Worm (Caenorhabditis elegans): Measurements from ENCODE around the gene C33F10.11.
A peak's percentile ranks its signal among the peaks of the same experiment; 100 is the strongest.
"Not testable (repeated sequence)": the region's sequence is repeated elsewhere in the genome, so short reads cannot be mapped to it uniquely, and the experiment has no call there.

C33F10.11 gene

DNA sequence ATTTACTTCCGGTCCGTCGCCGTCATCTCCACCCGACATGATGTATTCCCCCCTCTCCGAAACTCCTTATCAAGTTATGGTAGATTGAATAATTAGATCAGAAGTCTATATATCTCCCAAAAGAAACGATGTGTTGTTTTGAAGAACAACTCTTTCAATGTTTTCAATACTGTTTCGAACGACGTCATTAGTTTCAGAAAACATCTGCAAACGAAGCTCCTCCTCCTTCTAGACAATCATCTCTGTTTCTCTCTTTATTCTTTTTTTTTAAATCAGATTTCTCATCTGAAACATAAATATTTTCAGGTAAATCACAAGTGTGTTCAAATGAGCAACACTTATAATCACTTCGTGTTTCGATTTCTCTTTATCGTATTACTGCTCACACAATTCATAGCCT is 15.2 kb upstream of the C33F10.11 start, which contains the start of gene T23B7.3:
T23B7.3 (plus strand) TSS at position 301 of the 400 bp plus-strand sequence.
- no peak for TF ChIP-seq D2030.7 (GFP tag; IDR thresholded peaks at IDR 0.05)
- no peak for TF ChIP-seq mcd-1 (GFP tag; IDR thresholded peaks at IDR 0.05)
- TF ChIP-seq F49E8.2 (tag; optimal IDR thresholded peaks at IDR 0.05; ENCODE audit: insufficient read depth), result no peak
- TF ChIP-seq rcor-1 (GFP tag; IDR thresholded peaks at IDR 0.05), result no peak
- no peak for TF ChIP-seq nfyb-1 (GFP tag; IDR thresholded peaks at IDR 0.05)
- no peak for TF ChIP-seq ceh-58 (GFP tag; IDR thresholded peaks at IDR 0.05)
- TF ChIP-seq cebp-1 (GFP tag; IDR thresholded peaks at IDR 0.05), result no peak
- no peak for TF ChIP-seq cebp-1 (tag; optimal IDR thresholded peaks at IDR 0.05)
- no peak for TF ChIP-seq lin-26 (GFP tag; IDR thresholded peaks at IDR 0.05)
- TF ChIP-seq madf-6 (GFP tag; IDR thresholded peaks at IDR 0.05), result no peak
- TF ChIP-seq nhr-27 (tag; optimal IDR thresholded peaks at IDR 0.05), result no peak
- no peak for TF ChIP-seq Y53G8AR.9 (GFP tag; conservative IDR thresholded peaks at IDR 0.05)
- TF ChIP-seq die-1 (tag; optimal IDR thresholded peaks at IDR 0.05), result no peak
- TF ChIP-seq madf-3 (GFP tag; IDR thresholded peaks at IDR 0.05), result no peak
- TF ChIP-seq F37B4.10 (GFP tag; IDR thresholded peaks at IDR 0.05), result no peak

DNA sequence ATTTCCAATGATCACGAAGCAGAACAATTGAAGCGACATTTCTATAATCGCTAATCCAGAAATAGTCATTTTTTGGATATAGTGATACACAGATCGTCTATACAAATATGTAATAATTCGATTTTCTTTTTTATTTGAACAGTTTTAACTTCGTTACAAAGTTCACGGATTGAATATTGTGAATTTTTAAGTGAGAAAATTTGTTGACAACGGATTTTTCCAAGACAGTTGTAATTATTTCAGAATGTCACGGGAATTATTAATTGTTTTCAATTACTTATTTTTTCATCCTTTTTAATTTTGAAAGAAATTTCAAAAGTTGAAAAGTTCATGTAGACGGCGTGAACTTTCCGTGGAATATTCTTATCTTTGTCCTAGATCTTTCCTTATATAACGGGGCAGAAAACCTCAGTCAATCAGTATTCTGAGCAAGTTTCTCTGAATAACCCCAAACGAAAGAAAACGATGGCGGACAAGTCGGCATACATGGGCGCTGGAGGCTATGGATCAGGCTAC is 7.5 kb upstream of the C33F10.11 start, which contains the start of the genes T23B7.2 and nspd-4:
T23B7.2 (minus strand) TSS at position 101 of the 516 bp plus-strand sequence.
nspd-4 (plus strand) TSS at position 466 of the 516 bp plus-strand sequence.
- not testable (repeated sequence) for TF ChIP-seq unc-62 (GFP tag; optimal IDR thresholded peaks at IDR 0.05); die-1 (tag; optimal IDR thresholded peaks at IDR 0.05); ccch-3 (GFP tag; optimal IDR thresholded peaks at IDR 0.05)

- no peak for TF ChIP-seq hmg-1.2 (GFP tag; IDR thresholded peaks at IDR 0.05)
- no peak for TF ChIP-seq nhr-27 (tag; optimal IDR thresholded peaks at IDR 0.05)
- TF ChIP-seq C06A6.2 (GFP tag; conservative IDR thresholded peaks at IDR 0.05), result no peak
- TF ChIP-seq nfya-1 (tag; optimal IDR thresholded peaks at IDR 0.05; ENCODE audit: borderline replicate concordance, insufficient read depth), result no peak
- no peak for TF ChIP-seq hsf-1 (GFP tag; IDR thresholded peaks at IDR 0.05)
- no peak for TF ChIP-seq nhr-80 (tag; optimal IDR thresholded peaks at IDR 0.05)
- TF ChIP-seq attf-3 (GFP tag; conservative IDR thresholded peaks at IDR 0.05), result no peak
- TF ChIP-seq fkh-3 (tag; optimal IDR thresholded peaks at IDR 0.05), result no peak
- TF ChIP-seq ceh-27 (GFP tag; optimal IDR thresholded peaks at IDR 0.05), result no peak
- no peak for TF ChIP-seq ceh-58 (GFP tag; IDR thresholded peaks at IDR 0.05)
- no peak for TF ChIP-seq B0261.1 (tag; optimal IDR thresholded peaks at IDR 0.05)
Measured at ce11 chrII:4837659-4838058, 3.0 kb upstream of the C33F10.11 start, which contains the start of gene C33F10.12. Gene C33F10.12 (minus strand): TSS chrII:4837759.

DNA sequence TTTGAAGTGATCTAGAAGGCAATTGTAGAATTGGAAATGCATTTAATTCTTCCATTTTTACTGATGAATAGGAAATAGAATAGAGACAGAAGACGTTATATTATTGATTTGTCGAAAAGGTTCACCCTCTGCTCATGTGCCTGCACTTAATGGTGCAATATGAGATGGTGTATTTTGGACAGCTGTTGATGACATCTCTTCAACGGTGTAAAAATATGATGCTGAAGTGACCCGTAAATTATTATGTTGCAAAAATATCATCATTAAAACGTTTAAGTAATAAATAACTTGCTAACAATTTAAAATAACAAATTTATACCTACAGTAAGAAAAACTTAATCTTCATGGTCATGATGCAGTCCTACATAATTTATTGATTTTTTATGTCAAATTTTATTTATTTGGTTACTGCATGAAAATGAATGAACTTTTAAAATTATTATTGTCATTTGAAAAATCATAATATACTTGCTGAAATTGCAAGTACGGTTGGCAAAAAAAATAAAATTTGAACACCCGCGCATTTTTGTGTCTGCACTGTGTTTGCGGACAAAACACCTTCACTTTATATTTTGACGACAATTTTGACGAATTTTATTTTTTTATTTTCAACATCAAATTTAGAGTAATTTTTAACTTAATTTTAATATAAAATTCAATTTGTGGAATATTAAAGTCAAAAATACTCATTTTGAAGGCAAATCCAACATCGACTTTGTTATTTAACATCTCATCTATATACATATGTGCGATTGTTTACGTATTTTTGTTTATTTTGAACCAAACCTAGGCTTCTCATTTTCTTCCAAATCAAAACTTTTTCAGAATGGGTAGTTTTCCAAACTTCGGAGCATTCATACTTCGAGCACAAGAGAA is 6.7 kb downstream of the C33F10.11 start, which contains the start of the genes fbxb-88 and tbck-1:
fbxb-88 (minus strand) TSS at position 151 of the 876 bp plus-strand sequence.
tbck-1 (plus strand) TSS at position 826 of the 876 bp plus-strand sequence.
- peak; percentile 96 for TF ChIP-seq lin-54 (GFP tag; optimal IDR thresholded peaks at IDR 0.05)
- no peak for TF ChIP-seq ztf-6 (GFP tag; IDR thresholded peaks at IDR 0.05)
- TF ChIP-seq hlh-12 (tag; optimal IDR thresholded peaks at IDR 0.05), result no peak
- TF ChIP-seq ztf-25 (GFP tag; IDR thresholded peaks at IDR 0.05), result no peak
- TF ChIP-seq attf-5 (GFP tag; optimal IDR thresholded peaks at IDR 0.05), result peak; percentile 44
- TF ChIP-seq efl-1 (GFP tag; optimal IDR thresholded peaks at IDR 0.05), result peak; percentile 76
- no peak for TF ChIP-seq cebp-2 (GFP tag; IDR thresholded peaks at IDR 0.05)
- no peak for TF ChIP-seq tlf-1 (GFP tag; optimal IDR thresholded peaks at IDR 0.05)
- TF ChIP-seq dpl-1 (GFP tag; optimal IDR thresholded peaks at IDR 0.05), result peak; percentile 83
- TF ChIP-seq aptf-2 (GFP tag; conservative IDR thresholded peaks at IDR 0.05), result no peak
- peak; percentile 4 to 88 (median 33) for TF ChIP-seq lin-35 (GFP tag; optimal IDR thresholded peaks at IDR 0.05)
- no peak for TF ChIP-seq ama-1 (optimal IDR thresholded peaks at IDR 0.05)
- TF ChIP-seq ama-1 (GFP tag; optimal IDR thresholded peaks at IDR 0.05), result no peak
